Worm (Caenorhabditis elegans): ENCODE measurements around the gene mig-10.
A peak's percentile ranks its signal among the peaks of the same experiment; 100 is the strongest.

Gene mig-10

ce11 chrIII:8319100-8319499 is 40.2 kb downstream of the mig-10 start, which contains the start of gene F10E9.11:
Gene F10E9.11 (minus strand): TSS chrIII:8319260.
- TF ChIP-seq ama-1 (optimal IDR thresholded peaks at IDR 0.05) (no peak), hmg-4 (GFP tag; optimal IDR thresholded peaks at IDR 0.05) (peak; percentile 40), tra-4 (tag; optimal IDR thresholded peaks at IDR 0.05) (no peak), hnd-1 (tag; optimal IDR thresholded peaks at IDR 0.05) (no peak), pes-1 (GFP tag; IDR thresholded peaks at IDR 0.05) (peak; percentile 57; the same call in 1 of the 2 replicates), sea-1 (GFP tag; conservative IDR thresholded peaks at IDR 0.05) (0 out of 2 replicates have a peak, but pooled peaks have one; percentile 70), tbx-37 (GFP tag; conservative IDR thresholded peaks at IDR 0.05) (peak; percentile 89), F13C5.2 (tag; optimal IDR thresholded peaks at IDR 0.05) (peak; percentile 53), scrt-1 (GFP tag; IDR thresholded peaks at IDR 0.05) (no peak), flt-1 (GFP tag; IDR thresholded peaks at IDR 0.05) (peak; percentile 64), ets-7 (tag; optimal IDR thresholded peaks at IDR 0.05) (peak; percentile 50), aly-1 (tag; optimal IDR thresholded peaks at IDR 0.05) (peak; percentile 46)

ce11 chrIII:8320183-8320582 is 41.3 kb downstream of the mig-10 start, which contains the start of gene F10E9.10:
Gene F10E9.10 (minus strand): TSS chrIII:8320283.
- TF ChIP-seq hmbx-1 (tag; optimal IDR thresholded peaks at IDR 0.05) (no peak), sea-1 (GFP tag; conservative IDR thresholded peaks at IDR 0.05) (no peak), tbx-37 (GFP tag; conservative IDR thresholded peaks at IDR 0.05) (no peak), ceh-13 (GFP tag; optimal IDR thresholded peaks at IDR 0.05) (no peak), tra-4 (tag; optimal IDR thresholded peaks at IDR 0.05) (no peak), hnd-1 (tag; optimal IDR thresholded peaks at IDR 0.05) (no peak), hmg-4 (GFP tag; optimal IDR thresholded peaks at IDR 0.05) (no peak), flt-1 (GFP tag; IDR thresholded peaks at IDR 0.05) (no peak), ets-7 (tag; optimal IDR thresholded peaks at IDR 0.05) (no peak), B0310.2 (tag; optimal IDR thresholded peaks at IDR 0.05) (no peak), scrt-1 (GFP tag; IDR thresholded peaks at IDR 0.05) (no peak), pes-1 (GFP tag; IDR thresholded peaks at IDR 0.05) (no peak), aly-1 (tag; optimal IDR thresholded peaks at IDR 0.05) (no peak), ceh-36 (tag; optimal IDR thresholded peaks at IDR 0.05) (no peak)

- TF ChIP-seq ceh-13 (GFP tag; optimal IDR thresholded peaks at IDR 0.05) (no peak), tbx-11 (GFP tag; IDR thresholded peaks at IDR 0.05) (no peak), ceh-36 (tag; optimal IDR thresholded peaks at IDR 0.05) (no peak), ama-1 (optimal IDR thresholded peaks at IDR 0.05) (no peak), aly-1 (tag; optimal IDR thresholded peaks at IDR 0.05) (no peak)
These were observed 42.3 kb downstream of the mig-10 start for ce11 chrIII:8321225-8321624.

- TF ChIP-seq ceh-36 (tag; optimal IDR thresholded peaks at IDR 0.05) (no peak), ceh-13 (GFP tag; optimal IDR thresholded peaks at IDR 0.05) (no peak), sea-1 (GFP tag; conservative IDR thresholded peaks at IDR 0.05) (no peak), ama-1 (optimal IDR thresholded peaks at IDR 0.05) (no peak), pes-1 (GFP tag; IDR thresholded peaks at IDR 0.05) (no peak), aly-1 (tag; optimal IDR thresholded peaks at IDR 0.05) (no peak), hmg-4 (GFP tag; optimal IDR thresholded peaks at IDR 0.05) (no peak), tbx-11 (GFP tag; IDR thresholded peaks at IDR 0.05) (no peak), tra-4 (tag; optimal IDR thresholded peaks at IDR 0.05) (no peak), B0310.2 (tag; optimal IDR thresholded peaks at IDR 0.05) (no peak)
These were observed 43.8 kb downstream of the mig-10 start, which contains the start of gene F10E9.1 for ce11 chrIII:8322645-8323213. Gene F10E9.1 (plus strand): TSS chrIII:8323163.

ce11 chrIII:8324412-8324811 is 45.5 kb downstream of the mig-10 start, which contains the start of gene F10E9.12:
Gene F10E9.12 (plus strand): TSS chrIII:8324542.
- TF ChIP-seq hnd-1 (tag; optimal IDR thresholded peaks at IDR 0.05) = no peak
- no peak for TF ChIP-seq tbx-11 (GFP tag; IDR thresholded peaks at IDR 0.05)
- no peak for TF ChIP-seq hmg-4 (GFP tag; optimal IDR thresholded peaks at IDR 0.05)
- TF ChIP-seq ceh-13 (GFP tag; optimal IDR thresholded peaks at IDR 0.05) = no peak
- TF ChIP-seq sea-1 (GFP tag; conservative IDR thresholded peaks at IDR 0.05) = no peak
- no peak for TF ChIP-seq flt-1 (GFP tag; IDR thresholded peaks at IDR 0.05)
- no peak for TF ChIP-seq tra-4 (tag; optimal IDR thresholded peaks at IDR 0.05)
- no peak for TF ChIP-seq pes-1 (GFP tag; IDR thresholded peaks at IDR 0.05)
- TF ChIP-seq aly-1 (tag; optimal IDR thresholded peaks at IDR 0.05) = no peak
- no peak for TF ChIP-seq ceh-36 (tag; optimal IDR thresholded peaks at IDR 0.05)
- TF ChIP-seq hmbx-1 (tag; optimal IDR thresholded peaks at IDR 0.05) = no peak
- TF ChIP-seq B0310.2 (tag; optimal IDR thresholded peaks at IDR 0.05) = no peak
- TF ChIP-seq F13C5.2 (tag; optimal IDR thresholded peaks at IDR 0.05) = no peak
- TF ChIP-seq ama-1 (optimal IDR thresholded peaks at IDR 0.05) = no peak

ce11 chrIII:8325574-8326513 is 46.9 kb downstream of the mig-10 start, which contains the start of gene ZC262.13:
Gene ZC262.13 (plus strand): TSS chrIII:8326214.
- TF ChIP-seq ama-1 (optimal IDR thresholded peaks at IDR 0.05) (no peak), hnd-1 (tag; optimal IDR thresholded peaks at IDR 0.05) (no peak), B0310.2 (tag; optimal IDR thresholded peaks at IDR 0.05) (no peak), flt-1 (GFP tag; IDR thresholded peaks at IDR 0.05) (no peak), pes-1 (GFP tag; IDR thresholded peaks at IDR 0.05) (no peak), ceh-13 (GFP tag; optimal IDR thresholded peaks at IDR 0.05) (no peak), tra-4 (tag; optimal IDR thresholded peaks at IDR 0.05) (no peak), tbx-11 (GFP tag; IDR thresholded peaks at IDR 0.05) (no peak)

ce11 chrIII:8331211-8331610 is 52.3 kb downstream of the mig-10 start, which contains the start of gene iglr-2:
Gene iglr-2 (minus strand): TSS chrIII:8331311.
- TF ChIP-seq ama-1 (optimal IDR thresholded peaks at IDR 0.05) (no peak), F13C5.2 (tag; optimal IDR thresholded peaks at IDR 0.05) (no peak), aly-1 (tag; optimal IDR thresholded peaks at IDR 0.05) (no peak), B0310.2 (tag; optimal IDR thresholded peaks at IDR 0.05) (no peak), hmg-4 (GFP tag; optimal IDR thresholded peaks at IDR 0.05) (no peak), ets-7 (tag; optimal IDR thresholded peaks at IDR 0.05) (no peak), ceh-36 (tag; optimal IDR thresholded peaks at IDR 0.05) (no peak), tbx-11 (GFP tag; IDR thresholded peaks at IDR 0.05) (no peak), ceh-13 (GFP tag; optimal IDR thresholded peaks at IDR 0.05) (no peak), tbx-37 (GFP tag; conservative IDR thresholded peaks at IDR 0.05) (no peak), flt-1 (GFP tag; IDR thresholded peaks at IDR 0.05) (no peak), pes-1 (GFP tag; IDR thresholded peaks at IDR 0.05) (no peak), hnd-1 (tag; optimal IDR thresholded peaks at IDR 0.05) (no peak), sea-1 (GFP tag; conservative IDR thresholded peaks at IDR 0.05) (no peak), tra-4 (tag; optimal IDR thresholded peaks at IDR 0.05) (no peak), hmbx-1 (tag; optimal IDR thresholded peaks at IDR 0.05) (no peak), scrt-1 (GFP tag; IDR thresholded peaks at IDR 0.05) (no peak)

Data from whole organism, early embryonic.